Worm (Caenorhabditis elegans): Measurements from ENCODE around the gene ubc-7.

ubc-7 gene

DNA sequence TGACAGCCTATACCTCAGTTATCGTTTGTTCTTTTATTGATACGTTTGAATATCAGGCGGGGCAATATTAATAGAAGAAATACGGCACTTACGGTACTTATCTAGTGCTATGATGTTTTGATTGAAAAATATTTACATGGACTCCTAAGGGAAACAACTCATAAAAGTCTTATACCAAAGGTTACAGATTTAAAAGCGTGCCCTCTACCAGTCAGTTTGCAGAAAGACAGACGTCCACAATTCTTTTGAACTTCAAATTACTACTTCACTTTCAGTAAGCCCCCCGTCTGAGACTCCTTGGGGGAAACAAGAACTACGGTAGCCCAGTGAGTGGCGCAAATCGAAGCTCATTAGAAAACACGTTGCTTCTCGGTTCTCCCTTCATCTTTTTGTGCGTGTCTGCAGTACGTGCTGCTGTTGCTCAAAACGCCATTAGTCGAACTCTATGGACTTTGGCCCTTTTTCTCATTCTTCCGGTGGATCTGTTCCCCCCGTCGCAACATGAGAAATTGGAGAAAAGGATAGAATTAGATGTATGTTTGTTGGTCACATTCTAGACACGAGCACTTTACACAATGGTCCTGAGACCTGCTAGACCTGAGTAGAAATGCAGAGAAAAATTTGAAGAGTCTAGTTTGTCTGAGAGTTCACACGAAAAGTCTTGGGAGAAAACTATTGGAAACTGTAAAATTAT lies 31.4 kb upstream of the ubc-7 start:
- TF ChIP-seq med-1 (GFP tag; optimal IDR thresholded peaks at IDR 0.05; ENCODE audit: insufficient read depth), result no peak
- no peak for TF ChIP-seq klf-2 (GFP tag; conservative IDR thresholded peaks at IDR 0.05)
- no peak for TF ChIP-seq ztf-23 (GFP tag; IDR thresholded peaks at IDR 0.05)
- no peak for TF ChIP-seq T22C8.4 (GFP tag; IDR thresholded peaks at IDR 0.05)
- no peak for TF ChIP-seq flt-1 (GFP tag; IDR thresholded peaks at IDR 0.05)
- TF ChIP-seq ref-1 (GFP tag; conservative IDR thresholded peaks at IDR 0.05), result no peak
- TF ChIP-seq ztf-29 (GFP tag; IDR thresholded peaks at IDR 0.05), result no peak
- no peak for TF ChIP-seq cog-1 (tag; optimal IDR thresholded peaks at IDR 0.05)
- no peak for TF ChIP-seq tab-1 (GFP tag; IDR thresholded peaks at IDR 0.05)

DNA sequence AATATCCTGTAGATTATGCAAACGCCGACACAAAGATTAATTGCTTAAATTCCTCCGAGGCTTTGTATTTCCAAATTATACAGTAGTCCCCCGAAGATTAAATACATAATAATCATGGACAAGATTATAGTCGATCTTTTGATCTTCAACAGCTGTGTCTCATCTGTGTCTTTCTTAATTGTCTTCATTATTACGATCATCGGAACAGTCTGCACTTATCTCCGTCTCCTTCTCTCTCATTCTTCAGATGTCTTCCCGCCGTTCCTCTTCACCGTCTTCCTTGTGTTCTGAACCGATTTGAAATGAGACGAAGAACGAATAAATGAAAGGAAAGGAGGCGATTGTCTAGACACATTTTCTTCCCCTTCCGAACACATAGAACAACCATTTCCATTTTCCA lies 30.2 kb upstream of the ubc-7 start:
- TF ChIP-seq ztf-23 (GFP tag; IDR thresholded peaks at IDR 0.05) (no peak), flt-1 (GFP tag; IDR thresholded peaks at IDR 0.05) (no peak), klf-2 (GFP tag; conservative IDR thresholded peaks at IDR 0.05) (no peak), T22C8.4 (GFP tag; IDR thresholded peaks at IDR 0.05) (no peak), tab-1 (GFP tag; IDR thresholded peaks at IDR 0.05) (no peak), ztf-29 (GFP tag; IDR thresholded peaks at IDR 0.05) (no peak), cog-1 (tag; optimal IDR thresholded peaks at IDR 0.05) (no peak), med-1 (GFP tag; optimal IDR thresholded peaks at IDR 0.05; ENCODE audit: insufficient read depth) (no peak), ref-1 (GFP tag; conservative IDR thresholded peaks at IDR 0.05) (no peak)

DNA sequence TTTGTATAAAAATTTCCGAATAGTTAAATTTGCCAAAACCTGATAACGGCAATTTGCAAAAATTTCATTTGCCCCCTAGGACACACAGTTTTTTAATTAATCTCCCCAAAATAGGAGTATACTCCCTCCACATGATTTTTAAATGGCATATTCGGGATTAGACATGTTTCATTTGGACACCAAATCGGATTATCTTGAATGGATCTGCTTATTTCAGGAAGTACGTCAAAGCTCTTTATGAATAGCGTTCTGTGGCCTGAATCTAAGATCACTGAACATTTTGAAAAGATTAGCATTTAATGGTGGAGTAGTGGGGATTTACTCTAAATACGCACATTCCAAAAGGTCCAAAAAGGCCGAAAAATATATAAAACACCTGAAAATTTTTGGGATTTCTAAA lies 27.6 kb upstream of the ubc-7 start:
- TF ChIP-seq ztf-23 (GFP tag; IDR thresholded peaks at IDR 0.05), result no peak
- TF ChIP-seq ztf-29 (GFP tag; IDR thresholded peaks at IDR 0.05), result no peak
- no peak for TF ChIP-seq T22C8.4 (GFP tag; IDR thresholded peaks at IDR 0.05)
- no peak for TF ChIP-seq flt-1 (GFP tag; IDR thresholded peaks at IDR 0.05)
- TF ChIP-seq ref-1 (GFP tag; conservative IDR thresholded peaks at IDR 0.05), result no peak
- no peak for TF ChIP-seq cog-1 (tag; optimal IDR thresholded peaks at IDR 0.05)
- TF ChIP-seq med-1 (GFP tag; optimal IDR thresholded peaks at IDR 0.05; ENCODE audit: insufficient read depth), result no peak
- no peak for TF ChIP-seq klf-2 (GFP tag; conservative IDR thresholded peaks at IDR 0.05)
- no peak for TF ChIP-seq tab-1 (GFP tag; IDR thresholded peaks at IDR 0.05)

DNA sequence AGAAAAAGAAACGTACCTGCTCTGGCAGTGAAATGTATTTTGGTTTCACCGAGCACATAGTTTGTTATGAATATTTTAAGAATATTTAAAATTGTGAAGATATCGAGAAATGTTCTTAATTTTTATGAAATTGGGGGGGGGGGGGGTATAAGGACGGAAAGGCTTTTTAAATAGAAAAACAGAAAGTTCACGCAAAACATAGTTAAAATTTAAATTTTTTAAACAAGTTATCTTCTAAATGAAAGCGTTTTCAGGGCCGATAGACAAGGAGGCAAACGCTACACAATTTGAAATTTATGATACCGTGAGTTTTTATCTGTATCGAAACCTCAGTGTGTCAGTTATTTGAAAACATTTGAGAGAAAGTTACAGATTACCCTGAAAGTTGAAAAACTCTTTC lies 24.8 kb upstream of the ubc-7 start, which contains the start of gene C15H7.4:
Gene C15H7.4 (minus strand): TSS at position 101 of the 400 bp plus-strand sequence.
- no peak for TF ChIP-seq ztf-29 (GFP tag; IDR thresholded peaks at IDR 0.05)
- no peak for TF ChIP-seq med-1 (GFP tag; optimal IDR thresholded peaks at IDR 0.05; ENCODE audit: insufficient read depth)
- TF ChIP-seq ref-1 (GFP tag; conservative IDR thresholded peaks at IDR 0.05), result no peak
- TF ChIP-seq cog-1 (tag; optimal IDR thresholded peaks at IDR 0.05), result no peak
- no peak for TF ChIP-seq ztf-23 (GFP tag; IDR thresholded peaks at IDR 0.05)
- no peak for TF ChIP-seq klf-2 (GFP tag; conservative IDR thresholded peaks at IDR 0.05)
- no peak for TF ChIP-seq tab-1 (GFP tag; IDR thresholded peaks at IDR 0.05)
- no peak for TF ChIP-seq flt-1 (GFP tag; IDR thresholded peaks at IDR 0.05)
- no peak for TF ChIP-seq T22C8.4 (GFP tag; IDR thresholded peaks at IDR 0.05)

DNA sequence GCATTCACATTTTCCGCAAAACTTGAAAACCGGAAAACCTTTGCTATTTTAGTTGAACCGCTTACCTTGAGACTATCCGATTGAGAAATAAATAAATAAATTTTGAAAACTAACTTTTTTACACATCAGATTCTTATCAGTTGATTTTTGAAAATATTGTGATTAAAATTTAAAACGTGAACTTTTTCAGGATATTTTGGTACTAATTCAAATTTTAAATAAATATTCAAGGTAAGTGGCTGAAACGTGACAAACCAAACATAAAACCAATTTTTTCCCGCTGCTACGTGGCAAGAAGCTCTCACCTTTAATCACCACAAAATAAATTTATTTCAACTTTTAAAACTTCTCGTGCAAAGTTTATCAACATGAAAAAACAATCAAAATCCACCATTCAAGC lies 20.9 kb upstream of the ubc-7 start, which contains the start of gene C15H7.3:
Gene C15H7.3 (minus strand): TSS at position 101 of the 400 bp plus-strand sequence.
- TF ChIP-seq ztf-29 (GFP tag; IDR thresholded peaks at IDR 0.05), result no peak
- no peak for TF ChIP-seq ref-1 (GFP tag; conservative IDR thresholded peaks at IDR 0.05)
- no peak for TF ChIP-seq klf-2 (GFP tag; conservative IDR thresholded peaks at IDR 0.05)
- TF ChIP-seq med-1 (GFP tag; optimal IDR thresholded peaks at IDR 0.05; ENCODE audit: insufficient read depth), result no peak
- no peak for TF ChIP-seq flt-1 (GFP tag; IDR thresholded peaks at IDR 0.05)
- no peak for TF ChIP-seq tab-1 (GFP tag; IDR thresholded peaks at IDR 0.05)

DNA sequence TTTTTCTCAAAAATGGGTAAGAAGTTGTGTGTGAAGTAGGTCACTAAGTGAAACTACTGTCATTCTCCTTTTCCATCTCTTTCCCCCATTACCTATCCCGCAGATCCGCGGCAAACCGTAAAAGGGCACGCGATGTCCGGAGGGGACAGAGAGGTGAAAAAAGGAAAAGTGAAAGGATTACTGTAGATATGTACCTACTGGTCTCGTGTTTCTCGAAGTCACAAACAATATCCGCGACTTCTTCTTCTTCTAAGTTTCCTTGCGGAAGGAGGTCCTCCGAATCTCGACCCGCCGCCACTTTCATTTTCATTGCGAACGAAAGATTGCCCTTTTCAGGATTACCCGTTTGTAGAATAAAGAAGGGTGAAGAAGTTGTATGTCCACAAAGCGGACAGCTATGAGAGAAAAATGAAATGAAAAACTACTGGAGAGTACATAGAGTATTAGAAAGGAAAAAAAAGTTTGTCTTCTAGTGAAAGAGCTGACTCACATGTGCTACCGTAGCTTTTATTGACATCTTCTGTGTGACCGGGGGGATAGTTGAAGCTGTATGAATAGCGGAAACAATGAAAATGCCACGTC lies 15.6 kb upstream of the ubc-7 start:
- TF ChIP-seq ztf-23 (GFP tag; IDR thresholded peaks at IDR 0.05), result no peak

DNA sequence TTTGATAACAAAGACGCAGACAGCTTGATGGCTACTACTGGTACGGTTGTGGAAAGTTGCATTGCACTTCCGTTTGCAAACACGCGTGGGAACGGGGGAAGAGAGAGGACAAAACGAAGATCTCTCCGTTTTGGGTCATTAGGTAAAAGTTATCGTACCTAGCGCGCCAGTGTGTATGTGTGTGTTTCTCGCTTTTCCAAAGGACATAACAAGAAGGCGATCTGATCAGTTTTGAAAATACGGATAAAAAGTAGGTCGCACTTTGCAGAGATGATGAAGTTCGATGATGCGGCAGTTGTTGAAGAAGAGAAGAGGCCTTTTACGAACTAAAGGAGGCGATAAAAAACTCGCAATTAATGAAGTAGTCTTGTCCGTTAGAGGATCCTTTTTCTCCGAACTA lies 14.1 kb upstream of the ubc-7 start:
- no peak for TF ChIP-seq tab-1 (GFP tag; IDR thresholded peaks at IDR 0.05)
- no peak for TF ChIP-seq ztf-23 (GFP tag; IDR thresholded peaks at IDR 0.05)
- TF ChIP-seq med-1 (GFP tag; optimal IDR thresholded peaks at IDR 0.05; ENCODE audit: insufficient read depth), result no peak
- TF ChIP-seq klf-2 (GFP tag; conservative IDR thresholded peaks at IDR 0.05), result no peak
- TF ChIP-seq cog-1 (tag; optimal IDR thresholded peaks at IDR 0.05), result no peak
- TF ChIP-seq flt-1 (GFP tag; IDR thresholded peaks at IDR 0.05), result no peak
- TF ChIP-seq ztf-29 (GFP tag; IDR thresholded peaks at IDR 0.05), result no peak
- no peak for TF ChIP-seq ref-1 (GFP tag; conservative IDR thresholded peaks at IDR 0.05)
- TF ChIP-seq T22C8.4 (GFP tag; IDR thresholded peaks at IDR 0.05), result no peak

DNA sequence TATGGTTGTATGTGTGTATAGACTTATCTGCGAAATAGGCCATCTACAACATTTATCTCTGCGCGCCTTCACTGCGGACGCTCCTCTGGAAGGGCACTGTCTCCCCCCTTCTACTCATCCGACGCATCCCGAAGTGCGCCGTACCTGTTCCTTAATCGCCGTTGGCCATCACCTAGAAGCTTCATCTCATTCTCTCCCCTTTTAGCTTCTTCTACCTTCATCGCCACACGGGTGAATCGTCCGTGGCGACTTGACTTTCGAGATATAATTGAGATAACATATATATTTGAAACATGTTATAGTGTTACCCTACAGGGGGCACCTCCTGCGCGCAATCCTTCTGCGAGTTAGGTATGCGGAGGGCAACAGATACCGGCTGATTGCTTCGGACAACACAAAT lies 11.1 kb upstream of the ubc-7 start:
- TF ChIP-seq cog-1 (tag; optimal IDR thresholded peaks at IDR 0.05) (no peak), ztf-23 (GFP tag; IDR thresholded peaks at IDR 0.05) (no peak), ref-1 (GFP tag; conservative IDR thresholded peaks at IDR 0.05) (no peak)

DNA sequence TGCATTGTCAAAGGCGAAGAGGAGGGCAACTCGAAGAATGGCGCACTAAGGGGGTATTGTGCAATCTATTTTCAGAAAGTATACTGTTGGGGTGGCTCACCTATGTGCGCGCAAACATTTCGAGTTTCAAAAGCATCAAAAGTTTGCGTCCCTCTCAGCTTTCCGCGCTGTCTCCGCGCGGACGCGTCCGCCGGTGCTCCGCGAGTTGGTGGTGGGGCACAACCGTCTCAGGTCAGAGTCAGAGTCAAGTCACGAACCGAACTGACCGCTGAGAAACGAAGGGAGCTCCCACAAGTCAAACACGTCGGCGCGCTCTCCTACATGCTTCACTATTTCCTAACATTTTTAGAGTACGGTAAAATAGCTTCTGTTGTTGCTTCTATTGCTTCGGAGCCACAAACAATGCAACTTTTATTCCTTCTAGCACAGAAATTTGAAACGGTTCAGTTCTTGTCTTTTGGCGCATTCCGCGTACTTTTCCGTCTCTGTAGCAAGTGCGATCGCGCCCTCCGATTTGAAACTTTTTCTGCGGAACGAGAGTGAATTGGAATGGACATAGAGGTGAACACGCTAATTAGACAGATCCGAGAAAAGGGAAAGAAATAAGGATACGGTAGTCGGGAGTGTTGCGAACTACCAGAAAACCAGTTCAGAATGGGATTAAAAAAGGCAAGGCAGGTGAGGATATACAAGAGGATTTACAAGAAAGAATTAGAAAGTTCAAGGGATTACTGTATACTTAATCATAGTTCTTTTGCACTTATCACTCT lies 8.5 kb upstream of the ubc-7 start:
- TF ChIP-seq cog-1 (tag; optimal IDR thresholded peaks at IDR 0.05), result no peak
- TF ChIP-seq klf-2 (GFP tag; conservative IDR thresholded peaks at IDR 0.05), result no peak
- no peak for TF ChIP-seq flt-1 (GFP tag; IDR thresholded peaks at IDR 0.05)
- no peak for TF ChIP-seq T22C8.4 (GFP tag; IDR thresholded peaks at IDR 0.05)
- TF ChIP-seq tab-1 (GFP tag; IDR thresholded peaks at IDR 0.05), result no peak
- TF ChIP-seq ztf-23 (GFP tag; IDR thresholded peaks at IDR 0.05), result no peak
- no peak for TF ChIP-seq ztf-29 (GFP tag; IDR thresholded peaks at IDR 0.05)

All from whole organism, midembryonic.